Worm (Caenorhabditis elegans) whole organism, L3 larva: ENCODE measurements around the gene Y39A3A.4.

Experiments
- ZK546.5 ChIP-seq: sonication (generic microtip); optimal IDR thresholded peaks from 2 replicates; lab custom pipeline; 2017; ENCODE audit warnings: missing biosample characterization, missing genetic modification characterization
- egl-27 ChIP-seq: sonication (generic microtip); optimal IDR thresholded peaks from 4 replicates; lab custom pipeline; 2017; ENCODE audit warnings: missing biosample characterization, missing genetic modification reagents, missing genetic modification characterization
- elt-1 ChIP-seq: fragments of 150-350 bp; optimal IDR thresholded peaks from 2 replicates; lab custom pipeline; 2014; ENCODE audit warnings: missing biosample characterization, missing genetic modification characterization
- elt-2 ChIP-seq: sonication (generic microtip); optimal IDR thresholded peaks from 2 replicates; lab custom pipeline; 2016; ENCODE audit warnings: missing genetic modification reagents, mild to moderate bottlenecking, missing genetic modification characterization, missing compliant biosample characterization
- lin-39 ChIP-seq: fragments of 150-350 bp; optimal IDR thresholded peaks from 2 replicates; lab custom pipeline; 2018; ENCODE audit warnings: missing biosample characterization, missing genetic modification reagents, missing genetic modification characterization
- nhr-11 ChIP-seq: fragments of 150-350 bp; optimal IDR thresholded peaks from 2 replicates; lab custom pipeline; 2014; ENCODE audit warnings: missing biosample characterization, missing genetic modification characterization
- nhr-43 ChIP-seq: sonication (generic microtip); optimal IDR thresholded peaks from 2 replicates; lab custom pipeline; 2016; ENCODE audit warnings: mild to moderate bottlenecking, missing genetic modification characterization, missing compliant biosample characterization; ENCODE audit not compliant: poor library complexity, severe bottlenecking
- nhr-76 ChIP-seq: fragments of 150-350 bp; sonication (generic microtip); optimal IDR thresholded peaks from 5 replicates; lab custom pipeline; 2014; ENCODE audit warnings: missing biosample characterization, missing genetic modification characterization
- nhr-77 ChIP-seq: fragments of 150-350 bp; optimal IDR thresholded peaks from 2 replicates; lab custom pipeline; 2014; ENCODE audit warnings: missing biosample characterization, missing genetic modification characterization
- skn-1 ChIP-seq: fragments of 150-350 bp; optimal IDR thresholded peaks from 2 replicates; lab custom pipeline; 2014; ENCODE audit warnings: missing biosample characterization, missing genetic modification characterization
- tbx-2 ChIP-seq: sonication (generic microtip); optimal IDR thresholded peaks from 2 replicates; lab custom pipeline; 2016; ENCODE audit warnings: mild to moderate bottlenecking, missing genetic modification characterization, missing compliant biosample characterization
- zag-1 ChIP-seq: fragments of 150-350 bp; optimal IDR thresholded peaks from 2 replicates; lab custom pipeline; 2014; ENCODE audit warnings: missing biosample characterization, missing genetic modification characterization
- ztf-11 ChIP-seq: fragments of 150-350 bp; optimal IDR thresholded peaks from 2 replicates; lab custom pipeline; 2014; ENCODE audit warnings: missing biosample characterization, missing genetic modification characterization

- TF ChIP-seq ztf-11 (tag; lab: Kevin White, UChicago): no peak
- no peak for TF ChIP-seq ZK546.5 (tag; lab: Kevin White, UChicago)
- no peak for TF ChIP-seq elt-2 (tag; lab: Kevin White, UChicago)
- no peak for TF ChIP-seq nhr-11
- TF ChIP-seq lin-39: no peak
- TF ChIP-seq skn-1: no peak
- TF ChIP-seq nhr-43 (tag; lab: Kevin White, UChicago): no peak
- no peak for TF ChIP-seq tbx-2 (tag; lab: Kevin White, UChicago)
- no peak for TF ChIP-seq elt-1 (tag; lab: Kevin White, UChicago)
- TF ChIP-seq nhr-76 (tag; lab: Kevin White, UChicago): no peak
- no peak for TF ChIP-seq egl-27 (tag; lab: Kevin White, UChicago)
- TF ChIP-seq zag-1 (tag; lab: Kevin White, UChicago): no peak
- no peak for TF ChIP-seq nhr-77 (tag; lab: Kevin White, UChicago)
Measured at ce11 chrIII:2112601-2113176, 36.3 kb upstream of the Y39A3A.4 start.
